Fruit fly (Drosophila melanogaster) whole organism, prepupa: ENCODE measurements around the gene Pex10.
A peak's percentile ranks its signal among the peaks of the same experiment; 100 is the strongest.

Source experiments
- CG11902 ChIP-seq: fragments of 200-800 bp; sonication (Bioruptor generic); optimal IDR thresholded peaks from 3 replicates; lab custom pipeline; 2016; ENCODE audit warnings: missing biosample characterization, missing genetic modification characterization
- CG1621 ChIP-seq: fragments of 200-800 bp; sonication (Bioruptor generic); optimal IDR thresholded peaks from 3 replicates; lab custom pipeline; 2018; ENCODE audit warnings: missing biosample characterization, mild to moderate bottlenecking, missing genetic modification characterization
- CG16779 ChIP-seq: fragments of 200-800 bp; sonication (Bioruptor generic); optimal IDR thresholded peaks from 3 replicates; lab custom pipeline; 2017; ENCODE audit warnings: missing biosample characterization, mild to moderate bottlenecking, missing genetic modification characterization
- CG31627 ChIP-seq: fragments of 200-800 bp; sonication (Bioruptor generic); optimal IDR thresholded peaks from 3 replicates; lab custom pipeline; 2016; ENCODE audit warnings: missing biosample characterization, missing genetic modification characterization
- CG32006 ChIP-seq: fragments of 200-800 bp; sonication (Bioruptor generic); optimal IDR thresholded peaks from 3 replicates; lab custom pipeline; 2017; ENCODE audit warnings: missing biosample characterization, mild to moderate bottlenecking, missing genetic modification characterization
- CG34406 ChIP-seq: fragments of 200-800 bp; sonication (Bioruptor generic); optimal IDR thresholded peaks from 3 replicates; lab custom pipeline; 2016; ENCODE audit warnings: missing biosample characterization, missing genetic modification characterization
- CG4318 ChIP-seq: fragments of 200-800 bp; sonication (Bioruptor generic); optimal IDR thresholded peaks from 3 replicates; lab custom pipeline; 2017; ENCODE audit warnings: missing biosample characterization, mild to moderate bottlenecking, missing genetic modification characterization
- CG6276 ChIP-seq: fragments of 200-800 bp; sonication (Bioruptor generic); optimal IDR thresholded peaks from 2 replicates; lab custom pipeline; 2017; ENCODE audit warnings: missing biosample characterization, mild to moderate bottlenecking, missing genetic modification characterization
- CG6792 ChIP-seq: fragments of 200-800 bp; sonication (Bioruptor generic); optimal IDR thresholded peaks from 3 replicates; lab custom pipeline; 2016; ENCODE audit warnings: missing biosample characterization, missing genetic modification characterization
- CG6808 ChIP-seq: fragments of 200-800 bp; sonication (Bioruptor generic); optimal IDR thresholded peaks from 3 replicates; lab custom pipeline; 2017; ENCODE audit warnings: missing biosample characterization, missing genetic modification characterization, mild to moderate bottlenecking, moderate library complexity, missing genetic modification reagents
- CG6854 ChIP-seq: fragments of 200-800 bp; sonication (Bioruptor generic); optimal IDR thresholded peaks from 2 replicates; lab custom pipeline; 2017; ENCODE audit warnings: missing biosample characterization, mild to moderate bottlenecking, missing genetic modification characterization
- CG8119 ChIP-seq: fragments of 200-800 bp; sonication (Bioruptor generic); IDR thresholded peaks from 3 replicates; pipeline ENCODE4 v1.3.6; 2022; ENCODE audit warnings: missing biosample characterization, missing genetic modification characterization
- CG8319 ChIP-seq: fragments of 200-800 bp; sonication (Bioruptor generic); optimal IDR thresholded peaks from 3 replicates; lab custom pipeline; 2016; ENCODE audit warnings: missing biosample characterization, missing genetic modification characterization
- CG9139 ChIP-seq: fragments of 200-800 bp; sonication (Bioruptor generic); optimal IDR thresholded peaks from 3 replicates; lab custom pipeline; 2017; ENCODE audit warnings: missing biosample characterization, mild to moderate bottlenecking, missing genetic modification characterization
- Eip78C ChIP-seq: fragments of 200-800 bp; sonication (Bioruptor generic); peaks from one replicate; lab custom pipeline; 2016; ENCODE audit warnings: missing biosample characterization, missing genetic modification characterization
- Eip93F ChIP-seq: fragments of 200-800 bp; sonication (Bioruptor generic); optimal IDR thresholded peaks from 2 replicates; lab custom pipeline; 2016; ENCODE audit warnings: missing biosample characterization, mild to moderate bottlenecking, missing genetic modification characterization
- Ets21C ChIP-seq: fragments of 200-800 bp; sonication (Bioruptor generic); optimal IDR thresholded peaks from 3 replicates; lab custom pipeline; 2016; ENCODE audit warnings: missing biosample characterization, missing genetic modification characterization
- Gug ChIP-seq: fragments of 200-800 bp; sonication (Bioruptor generic); IDR thresholded peaks from 2 replicates; pipeline ENCODE4 v1.3.6; 2022; ENCODE audit warnings: missing biosample characterization, missing genetic modification characterization
- Hr38 ChIP-seq: sonication (Bioruptor generic); optimal IDR thresholded peaks from 2 replicates; lab custom pipeline; 2016; ENCODE audit warnings: missing biosample characterization, missing genetic modification characterization
- Hr39 ChIP-seq: fragments of 200-800 bp; sonication (Bioruptor generic); optimal IDR thresholded peaks from 2 replicates; lab custom pipeline; 2016; ENCODE audit warnings: missing biosample characterization, missing genetic modification characterization
- Hr4 ChIP-seq: fragments of 200-800 bp; sonication (Bioruptor generic); optimal IDR thresholded peaks from 3 replicates; lab custom pipeline; 2016; ENCODE audit warnings: missing biosample characterization, missing genetic modification characterization
- Lpt ChIP-seq: fragments of 200-800 bp; sonication (Bioruptor generic); optimal IDR thresholded peaks from 3 replicates; lab custom pipeline; 2016; ENCODE audit warnings: missing biosample characterization, missing genetic modification characterization
- Met ChIP-seq: fragments of 200-800 bp; sonication (Bioruptor generic); optimal IDR thresholded peaks from 3 replicates; lab custom pipeline; 2016; ENCODE audit warnings: missing biosample characterization, missing genetic modification characterization
- Smox ChIP-seq: fragments of 200-800 bp; sonication (Bioruptor generic); optimal IDR thresholded peaks from 3 replicates; lab custom pipeline; 2016; ENCODE audit warnings: missing biosample characterization, missing genetic modification characterization
- Sox102F ChIP-seq: fragments of 200-800 bp; sonication (Bioruptor generic); optimal IDR thresholded peaks from 2 replicates; lab custom pipeline; 2016; ENCODE audit warnings: missing biosample characterization, mild to moderate bottlenecking, missing genetic modification characterization
- Sox14 ChIP-seq: fragments of 200-800 bp; sonication (Bioruptor generic); optimal IDR thresholded peaks from 3 replicates; lab custom pipeline; 2016; ENCODE audit warnings: missing biosample characterization, missing genetic modification characterization
- Sox15 ChIP-seq: fragments of 200-800 bp; sonication (Bioruptor generic); optimal IDR thresholded peaks from 3 replicates; lab custom pipeline; 2016; ENCODE audit warnings: missing biosample characterization, missing genetic modification characterization
- achi ChIP-seq: fragments of 200-800 bp; sonication (Bioruptor generic); optimal IDR thresholded peaks from 3 replicates; lab custom pipeline; 2016; ENCODE audit warnings: missing biosample characterization, missing genetic modification characterization
- acj6 ChIP-seq: fragments of 200-800 bp; sonication (Bioruptor generic); optimal IDR thresholded peaks from 3 replicates; lab custom pipeline; 2016; ENCODE audit warnings: missing biosample characterization, missing genetic modification characterization
- dsx ChIP-seq: fragments of 200-800 bp; optimal IDR thresholded peaks from 3 replicates; lab custom pipeline; 2019; ENCODE audit warnings: missing biosample characterization, mild to moderate bottlenecking, missing genetic modification characterization, moderate library complexity; ENCODE audit not compliant: poor library complexity, severe bottlenecking
- esn ChIP-seq: fragments of 200-800 bp; sonication (Bioruptor generic); optimal IDR thresholded peaks from 2 replicates; lab custom pipeline; 2016; ENCODE audit warnings: missing biosample characterization, mild to moderate bottlenecking, missing genetic modification characterization, moderate library complexity
- fd59A ChIP-seq: fragments of 200-800 bp; sonication (Bioruptor generic); optimal IDR thresholded peaks from 2 replicates; lab custom pipeline; 2017; ENCODE audit warnings: missing biosample characterization, mild to moderate bottlenecking, missing genetic modification characterization, missing genetic modification reagents
- fd85E ChIP-seq: fragments of 200-800 bp; sonication (Bioruptor generic); optimal IDR thresholded peaks from 3 replicates; lab custom pipeline; 2016; ENCODE audit warnings: missing biosample characterization, missing genetic modification characterization
- fkh ChIP-seq: fragments of 200-800 bp; sonication (Bioruptor generic); optimal IDR thresholded peaks from 3 replicates; lab custom pipeline; 2017; ENCODE audit warnings: missing biosample characterization, mild to moderate bottlenecking, missing genetic modification characterization, moderate library complexity
- lz ChIP-seq: fragments of 200-800 bp; sonication (Bioruptor generic); optimal IDR thresholded peaks from 3 replicates; lab custom pipeline; 2016; ENCODE audit warnings: missing biosample characterization, missing genetic modification characterization
- pdm3 ChIP-seq: fragments of 200-800 bp; sonication (Bioruptor generic); optimal IDR thresholded peaks from 3 replicates; lab custom pipeline; 2016; ENCODE audit warnings: missing biosample characterization, missing genetic modification characterization
- spab ChIP-seq: fragments of 200-800 bp; sonication (Bioruptor generic); optimal IDR thresholded peaks from 2 replicates; lab custom pipeline; 2017; ENCODE audit warnings: missing biosample characterization, mild to moderate bottlenecking, missing genetic modification characterization, missing genetic modification reagents
- ss ChIP-seq, 2 experiments: fragments of 200-800 bp; sonication (Bioruptor generic); optimal IDR thresholded peaks; 2 replicates in 1 of 2; 3 replicates in 1 of 2; lab custom pipeline; 2017 to 2018; ENCODE audit warnings: mild to moderate bottlenecking in 2 of 2, missing biosample characterization in 2 of 2, missing genetic modification characterization in 2 of 2, moderate library complexity in 1 of 2
- svp ChIP-seq: fragments of 200-800 bp; sonication (Bioruptor generic); peaks from one replicate; lab custom pipeline; 2016; ENCODE audit warnings: missing biosample characterization, missing genetic modification characterization
- topi ChIP-seq: fragments of 200-800 bp; sonication (Bioruptor generic); optimal IDR thresholded peaks from 3 replicates; lab custom pipeline; 2016; ENCODE audit warnings: missing biosample characterization, missing genetic modification characterization

The Pex10 gene

DNA sequence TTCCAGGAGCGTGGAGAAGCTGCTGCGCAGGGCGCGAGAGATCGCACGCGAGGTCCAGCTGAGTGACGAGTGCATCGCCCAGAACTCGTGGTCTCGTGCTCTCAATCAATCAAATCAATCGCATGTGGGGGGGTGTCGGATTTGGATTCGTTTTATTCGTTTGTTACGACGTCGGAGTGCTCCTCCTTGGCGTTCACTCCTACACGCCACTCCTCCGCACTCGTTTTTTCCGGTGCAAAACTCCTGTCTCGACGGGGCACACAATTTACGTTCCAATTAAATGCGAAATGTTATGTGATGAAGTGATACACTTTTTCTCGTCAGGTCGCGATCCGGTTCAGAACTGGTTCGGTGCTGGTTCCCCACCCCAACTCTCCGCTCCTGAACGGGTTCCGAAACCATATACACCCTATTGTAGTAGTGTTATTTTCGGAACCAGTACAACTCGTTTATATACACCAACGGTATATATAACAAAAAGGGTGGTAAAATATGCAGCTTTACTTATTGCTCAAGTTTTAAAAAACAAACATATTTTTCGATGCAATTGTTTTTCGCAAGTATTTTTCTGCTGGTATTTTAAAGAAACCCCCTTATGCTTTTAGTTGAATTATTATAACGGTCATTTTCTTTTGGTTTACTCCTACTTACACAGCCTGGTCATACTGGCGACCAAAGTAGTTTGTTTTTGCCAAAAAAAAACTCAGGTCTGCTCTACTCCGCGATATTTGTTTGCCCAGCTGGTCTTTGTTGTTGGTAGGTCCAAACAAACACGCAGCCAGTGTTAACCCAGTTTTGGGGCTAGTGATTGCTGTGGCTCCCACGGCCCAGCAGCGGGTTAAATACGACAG lies 21.3 kb upstream of the Pex10 start, which contains the start of the genes CG12091 and pns (continued):
- TF ChIP-seq topi (GFP tag; lab: Kevin White, UChicago) (peak; percentile 41), CG6276 (GFP tag; lab: Kevin White, UChicago) (no peak), fd59A (GFP tag; lab: Kevin White, UChicago) (no peak), CG16779 (tag; lab: Kevin White, UChicago) (no peak), Smox (GFP tag; lab: Kevin White, UChicago) (no peak), Eip93F (GFP tag; lab: Kevin White, UChicago) (no peak), CG8319 (GFP tag; lab: Kevin White, UChicago) (no peak), Hr38 (no peak), spab (GFP tag; lab: Kevin White, UChicago) (no peak), fd85E (no peak), dsx (no peak), esn (peak; percentile 63), Sox102F (GFP tag; lab: Kevin White, UChicago) (no peak), CG34406 (GFP tag; lab: Kevin White, UChicago) (peak; percentile 24), acj6 (GFP tag; lab: Kevin White, UChicago) (no peak), CG6792 (GFP tag; lab: Kevin White, UChicago) (peak; percentile 33), pdm3 (GFP tag; lab: Kevin White, UChicago) (no peak), Gug (GFP tag; lab: Robert Waterston, UW) (0 out of 2 replicates have a peak, but pooled peaks have one; percentile 13), fkh (GFP tag; lab: Kevin White, UChicago) (peak; percentile 95), CG31627 (GFP tag; lab: Kevin White, UChicago) (peak; percentile 60), CG6854 (peak; percentile 30), Hr39 (GFP tag; lab: Kevin White, UChicago) (no peak), Sox15 (GFP tag; lab: Kevin White, UChicago) (no peak), CG9139 (GFP tag; lab: Kevin White, UChicago) (no peak)

DNA sequence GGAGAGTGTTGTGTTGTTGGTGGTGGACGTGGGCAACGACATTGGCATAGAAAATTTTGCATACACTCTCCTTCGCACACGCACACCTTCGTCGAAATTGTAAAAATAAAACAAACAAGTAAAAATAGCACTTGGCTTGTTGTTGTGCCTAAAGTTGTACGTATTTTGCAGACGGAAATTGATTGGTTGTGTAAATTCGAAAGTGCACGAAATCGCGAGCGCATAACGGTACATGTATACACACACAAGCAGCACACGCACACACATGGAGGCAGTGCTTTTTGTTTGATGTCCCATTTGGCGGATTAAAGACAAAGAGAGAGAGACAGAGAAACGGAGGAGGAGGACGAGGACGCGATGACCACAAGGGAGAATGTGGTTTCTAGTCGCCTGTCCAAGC lies 20.7 kb upstream of the Pex10 start:
- TF ChIP-seq CG6792 (GFP tag; lab: Kevin White, UChicago) (no peak), CG16779 (tag; lab: Kevin White, UChicago) (peak; percentile 33)
- TF ChIP-seq, all 60 proteins: peak for 1

- TF ChIP-seq Ets21C: no peak
- peak; percentile 84 for TF ChIP-seq svp (GFP tag; lab: Kevin White, UChicago)
- peak; percentile 3 for TF ChIP-seq Eip78C (GFP tag; lab: Kevin White, UChicago)
- no peak for TF ChIP-seq Eip93F (GFP tag; lab: Kevin White, UChicago)
- TF ChIP-seq CG8119 (GFP tag; lab: Robert Waterston, UW): no peak
These were observed 19.6 kb upstream of the Pex10 start for dm6 chr3L:1538314-1538854.

DNA sequence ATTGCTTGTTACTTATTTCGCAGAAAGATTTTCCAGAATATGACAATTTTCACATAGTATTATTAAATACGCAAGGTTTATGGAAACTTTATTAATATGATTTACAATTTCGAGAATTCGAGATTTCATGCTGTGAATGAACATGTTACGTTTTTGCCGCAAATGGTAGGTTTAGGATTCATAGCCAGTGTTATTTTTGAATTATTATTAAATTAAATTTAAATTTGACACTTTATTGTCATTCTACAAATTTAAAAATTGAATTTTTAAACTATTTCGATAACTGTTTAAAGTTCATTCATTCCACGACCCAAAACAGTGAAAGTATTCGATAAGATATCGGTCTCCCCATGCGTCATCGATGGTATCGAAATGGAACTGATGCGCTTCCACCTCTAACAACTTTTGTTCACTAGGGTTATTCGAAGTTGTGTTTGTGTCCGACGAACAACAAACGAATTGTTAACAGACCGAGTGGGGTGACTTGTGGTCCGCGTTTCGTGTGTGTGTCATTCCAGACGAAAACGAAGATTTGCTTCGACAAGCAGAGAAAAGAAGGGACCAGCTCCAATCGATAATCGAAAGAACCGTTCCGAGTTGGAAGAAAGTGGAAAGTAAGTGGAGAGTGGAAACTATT lies 12.2 kb upstream of the Pex10 start, which contains the start of the genes CG32313 and Pcyt1:
CG32313 (minus strand) TSS at position 51 of the 637 bp plus-strand sequence.
Pcyt1 (plus strand) TSS at position 400 of the 637 bp plus-strand sequence.
- no peak for TF ChIP-seq ss (GFP tag; optimal IDR thresholded peaks at IDR 0.05; lab: Kevin White, UChicago)
- peak; percentile 67 for TF ChIP-seq Eip78C (GFP tag; lab: Kevin White, UChicago)
- no peak for TF ChIP-seq CG4318 (GFP tag; lab: Kevin White, UChicago)
- TF ChIP-seq Lpt (GFP tag; lab: Kevin White, UChicago): no peak
- TF ChIP-seq Hr4: no peak
- TF ChIP-seq fd59A (GFP tag; lab: Kevin White, UChicago): no peak
- no peak for TF ChIP-seq Met (GFP tag; lab: Kevin White, UChicago)
- TF ChIP-seq CG8319 (GFP tag; lab: Kevin White, UChicago): no peak
- TF ChIP-seq lz (GFP tag; lab: Kevin White, UChicago): no peak
- TF ChIP-seq Sox102F (GFP tag; lab: Kevin White, UChicago): peak; percentile 15
- no peak for TF ChIP-seq CG1621
- peak; percentile 46 for TF ChIP-seq CG6854
- no peak for TF ChIP-seq Hr39 (GFP tag; lab: Kevin White, UChicago)
- no peak for TF ChIP-seq achi (GFP tag; lab: Kevin White, UChicago)
- peak; percentile 24 for TF ChIP-seq esn
- no peak for TF ChIP-seq CG6808 (GFP tag; lab: Kevin White, UChicago)
- no peak for TF ChIP-seq CG8119 (GFP tag; lab: Robert Waterston, UW)
- TF ChIP-seq CG11902 (GFP tag; lab: Kevin White, UChicago): no peak
- no peak for TF ChIP-seq CG9139 (GFP tag; lab: Kevin White, UChicago)
- peak; percentile 79 for TF ChIP-seq svp (GFP tag; lab: Kevin White, UChicago)
- peak; percentile 28 for TF ChIP-seq Sox14 (GFP tag; lab: Kevin White, UChicago)
- no peak for TF ChIP-seq CG32006
- TF ChIP-seq Eip93F (GFP tag; lab: Kevin White, UChicago): peak; percentile 31
- no peak for TF ChIP-seq Sox15 (GFP tag; lab: Kevin White, UChicago)
- no peak for TF ChIP-seq fkh (GFP tag; lab: Kevin White, UChicago)
